Fruit fly (Drosophila melanogaster): Measurements from ENCODE around the gene yip7.
A peak's percentile ranks its signal among the peaks of the same experiment; 100 is the strongest.

The yip7 gene

dm6 chr3L:6074975-6075692 lies 40.1 kb downstream of the yip7 start, which contains the start of the genes CG13295 and CG6610 (continued):
- TF ChIP-seq vvl (GFP tag; IDR thresholded peaks at IDR 0.05) (no peak), crp (GFP tag; optimal IDR thresholded peaks at IDR 0.05) (peak in 1 of 2 experiments; percentile 25), CG12236 (GFP tag; optimal IDR thresholded peaks at IDR 0.05) (no peak), CG9609 (GFP tag; optimal IDR thresholded peaks at IDR 0.05) (peak; percentile 31), NC2β (GFP tag; optimal IDR thresholded peaks at IDR 0.05) (no peak), CG2678 (tag; optimal IDR thresholded peaks at IDR 0.05) (peak; percentile 76), chinmo (GFP tag; IDR thresholded peaks at IDR 0.05; ENCODE audit: partially characterized antibody) (0 out of 4 replicates have a peak, but pooled peaks have one; percentile 13), fru (optimal IDR thresholded peaks at IDR 0.05) (no peak), sob (GFP tag; IDR thresholded peaks at IDR 0.05) (peak; percentile 41; the same call in 1 of the 2 replicates), crol (GFP tag; IDR thresholded peaks at IDR 0.05) (no peak), zen (tag; optimal IDR thresholded peaks at IDR 0.05) (peak; percentile 59), E2f1 (GFP tag; IDR thresholded peaks at IDR 0.05) (no peak), jing (GFP tag; optimal IDR thresholded peaks at IDR 0.05) (no peak), Fer3 (tag; optimal IDR thresholded peaks at IDR 0.05) (peak; percentile 66), CG10147 (GFP tag; optimal IDR thresholded peaks at IDR 0.05) (peak; percentile 50), chn (GFP tag; optimal IDR thresholded peaks at IDR 0.05) (peak; percentile 43), CG10565 (GFP tag; optimal IDR thresholded peaks at IDR 0.05) (no peak), CG13894 (tag; optimal IDR thresholded peaks at IDR 0.05) (peak; percentile 62), Vsx1 (GFP tag; optimal IDR thresholded peaks at IDR 0.05) (no peak), CG4424 (GFP tag; optimal IDR thresholded peaks at IDR 0.05) (peak; percentile 43), kah (GFP tag; optimal IDR thresholded peaks at IDR 0.05) (peak; percentile 5), Oaz (GFP tag; IDR thresholded peaks at IDR 0.05) (no peak), Stat92E (GFP tag; optimal IDR thresholded peaks at IDR 0.05) (peak in 1 of 3 experiments; percentile 25), btn (GFP tag; optimal IDR thresholded peaks at IDR 0.05) (no peak), Scr (GFP tag; IDR thresholded peaks at IDR 0.05; ENCODE audit: partially characterized antibody) (no peak; the same call in 1 of the 2 replicates), HmgD (GFP tag; optimal IDR thresholded peaks at IDR 0.05) (no peak), CG8359 (GFP tag; optimal IDR thresholded peaks at IDR 0.05; ENCODE audit: borderline replicate concordance) (no peak), Kr (GFP tag; optimal IDR thresholded peaks at IDR 0.05) (no peak), hbn (GFP tag; IDR thresholded peaks at IDR 0.05; ENCODE audit: partially characterized antibody) (no peak), Dp (GFP tag; optimal IDR thresholded peaks at IDR 0.05) (peak; percentile 4), bab2 (GFP tag; optimal IDR thresholded peaks at IDR 0.05) (peak; percentile 27), NfI (GFP tag; optimal IDR thresholded peaks at IDR 0.05) (peak; percentile 61), Dip3 (GFP tag; optimal IDR thresholded peaks at IDR 0.05) (peak; percentile 45), zfh2 (GFP tag; optimal IDR thresholded peaks at IDR 0.05) (peak; percentile 64), mirr (GFP tag; optimal IDR thresholded peaks at IDR 0.05) (no peak), eyg (GFP tag; optimal IDR thresholded peaks at IDR 0.05) (no peak), NC2α (GFP tag; optimal IDR thresholded peaks at IDR 0.05) (no peak), B-H2 (GFP tag; optimal IDR thresholded peaks at IDR 0.05) (peak; percentile 71), Poxn (GFP tag; IDR thresholded peaks at IDR 0.05) (no peak), seq (GFP tag; IDR thresholded peaks at IDR 0.05) (no peak), D19A (tag; optimal IDR thresholded peaks at IDR 0.05) (peak; percentile 42), fd64A (GFP tag; optimal IDR thresholded peaks at IDR 0.05) (no peak), ham (GFP tag; IDR thresholded peaks at IDR 0.05) (no peak), Rfx (GFP tag; IDR thresholded peaks at IDR 0.05) (peak; percentile 72), Mad (GFP tag; optimal IDR thresholded peaks at IDR 0.05) (peak; percentile 26), CG6654 (GFP tag; optimal IDR thresholded peaks at IDR 0.05) (no peak), bigmax (GFP tag; optimal IDR thresholded peaks at IDR 0.05) (no peak), Gug (GFP tag; IDR thresholded peaks at IDR 0.05) (peak; percentile 23; the same call in 1 of the 4 replicates), sd (tag; optimal IDR thresholded peaks at IDR 0.05) (peak; percentile 92), bowl (GFP tag; IDR thresholded peaks at IDR 0.05) (no peak)
